Worm (Caenorhabditis elegans) whole organism, mixed stage, embryonic: ENCODE measurements around the gene rps-28.

ENCODE experiments used
- M03D4.4 ChIP-seq: sonication (generic microtip); optimal IDR thresholded peaks from 2 replicates; lab custom pipeline; 2017; ENCODE audit warnings: mild to moderate bottlenecking, missing genetic modification characterization, missing compliant biosample characterization
- bed-3 ChIP-seq: fragments of 200-800 bp; sonication (Bioruptor generic); optimal IDR thresholded peaks from 3 replicates; lab custom pipeline; 2018; ENCODE audit warnings: mild to moderate bottlenecking, missing genetic modification characterization, moderate library complexity, missing compliant biosample characterization
- ceh-39 ChIP-seq: fragments of 150-350 bp; optimal IDR thresholded peaks from 2 replicates; lab custom pipeline; 2014; ENCODE audit warnings: missing biosample characterization, missing genetic modification characterization
- ceh-83 ChIP-seq: fragments of 200-800 bp; sonication (Bioruptor generic); optimal IDR thresholded peaks from 2 replicates; lab custom pipeline; 2018; ENCODE audit warnings: mild to moderate bottlenecking, missing genetic modification characterization, missing compliant biosample characterization
- ces-1 ChIP-seq: fragments of 150-350 bp; optimal IDR thresholded peaks from 2 replicates; lab custom pipeline; 2014; ENCODE audit warnings: missing biosample characterization, missing genetic modification reagents, missing genetic modification characterization
- cnd-1 ChIP-seq: fragments of 200-800 bp; sonication (Bioruptor generic); optimal IDR thresholded peaks from 2 replicates; lab custom pipeline; 2018; ENCODE audit warnings: mild to moderate bottlenecking, missing genetic modification characterization, missing compliant biosample characterization
- drap-1 ChIP-seq: fragments of 200-800 bp; sonication (Bioruptor generic); optimal IDR thresholded peaks from 3 replicates; lab custom pipeline; 2018; ENCODE audit warnings: mild to moderate bottlenecking, missing genetic modification characterization, missing compliant biosample characterization
- elt-1 ChIP-seq: sonication (generic microtip); optimal IDR thresholded peaks from 2 replicates; lab custom pipeline; 2017; ENCODE audit warnings: missing genetic modification characterization, mild to moderate bottlenecking, missing compliant biosample characterization, antibody characterized with exemption, moderate library complexity, borderline replicate concordance; ENCODE audit not compliant: insufficient read depth
- elt-3 ChIP-seq: fragments of 150-350 bp; optimal IDR thresholded peaks from 2 replicates; lab custom pipeline; 2014; ENCODE audit warnings: missing biosample characterization, missing genetic modification characterization
- flh-1 ChIP-seq: fragments of 200-800 bp; sonication (Bioruptor generic); optimal IDR thresholded peaks from 2 replicates; lab custom pipeline; 2018; ENCODE audit warnings: mild to moderate bottlenecking, missing genetic modification characterization, moderate library complexity, missing compliant biosample characterization
- hlh-1 ChIP-seq: fragments of 150-350 bp; optimal IDR thresholded peaks from 2 replicates; lab custom pipeline; 2014; ENCODE audit warnings: missing biosample characterization, missing genetic modification reagents, missing genetic modification characterization
- lin-13 ChIP-seq: fragments of 150-350 bp; optimal IDR thresholded peaks from 2 replicates; lab custom pipeline; 2014; ENCODE audit warnings: missing biosample characterization, missing genetic modification characterization
- lin-32 ChIP-seq: fragments of 200-800 bp; sonication (Bioruptor generic); optimal IDR thresholded peaks from 2 replicates; lab custom pipeline; 2018; ENCODE audit warnings: mild to moderate bottlenecking, missing genetic modification characterization, missing compliant biosample characterization
- lsy-2 ChIP-seq: fragments of 150-350 bp; optimal IDR thresholded peaks from 2 replicates; lab custom pipeline; 2014; ENCODE audit warnings: missing biosample characterization, missing genetic modification characterization
- mab-5 ChIP-seq: fragments of 150-350 bp; optimal IDR thresholded peaks from 2 replicates; lab custom pipeline; 2014; ENCODE audit warnings: missing biosample characterization, missing genetic modification characterization
- mep-1 ChIP-seq: fragments of 150-350 bp; optimal IDR thresholded peaks from 2 replicates; lab custom pipeline; 2017; ENCODE audit warnings: missing biosample characterization, missing genetic modification reagents, missing genetic modification characterization, inconsistent platforms
- mls-2 ChIP-seq: sonication (generic microtip); optimal IDR thresholded peaks from 2 replicates; lab custom pipeline; 2016; ENCODE audit warnings: mild to moderate bottlenecking, missing genetic modification characterization, moderate library complexity, missing compliant biosample characterization
- nhr-12 ChIP-seq: fragments of 150-350 bp; optimal IDR thresholded peaks from 2 replicates; lab custom pipeline; 2014; ENCODE audit warnings: missing biosample characterization, missing genetic modification characterization
- nhr-2 ChIP-seq: fragments of 150-350 bp; optimal IDR thresholded peaks from 2 replicates; lab custom pipeline; 2014; ENCODE audit warnings: missing biosample characterization, missing genetic modification characterization
- nhr-237 ChIP-seq: fragments of 150-350 bp; optimal IDR thresholded peaks from 2 replicates; lab custom pipeline; 2014; ENCODE audit warnings: missing biosample characterization, missing genetic modification characterization
- nhr-28 ChIP-seq: fragments of 150-350 bp; optimal IDR thresholded peaks from 2 replicates; lab custom pipeline; 2014; ENCODE audit warnings: missing biosample characterization, missing genetic modification characterization
- nhr-76 ChIP-seq: sonication (generic microtip); optimal IDR thresholded peaks from 2 replicates; lab custom pipeline; 2017; ENCODE audit warnings: missing biosample characterization, missing genetic modification characterization
- pha-4 ChIP-seq: fragments of 150-350 bp; optimal IDR thresholded peaks from 2 replicates; lab custom pipeline; 2018; ENCODE audit warnings: missing biosample characterization, missing genetic modification reagents, missing genetic modification characterization
- sptf-1 ChIP-seq: sonication (generic microtip); optimal IDR thresholded peaks from 2 replicates; lab custom pipeline; 2017; ENCODE audit warnings: mild to moderate bottlenecking, missing genetic modification characterization, moderate library complexity, missing compliant biosample characterization
- tbx-8 ChIP-seq: fragments of 200-800 bp; sonication (Bioruptor generic); optimal IDR thresholded peaks from 2 replicates; lab custom pipeline; 2018; ENCODE audit warnings: mild to moderate bottlenecking, missing genetic modification characterization, moderate library complexity, missing compliant biosample characterization
- unc-120 ChIP-seq: sonication (generic microtip); optimal IDR thresholded peaks from 2 replicates; lab custom pipeline; 2017; ENCODE audit warnings: missing genetic modification characterization, missing compliant biosample characterization; ENCODE audit not compliant: poor library complexity, severe bottlenecking
- unc-39 ChIP-seq: fragments of 150-350 bp; optimal IDR thresholded peaks from 2 replicates; lab custom pipeline; 2014; ENCODE audit warnings: missing biosample characterization, missing genetic modification characterization
- unc-62 ChIP-seq: fragments of 150-350 bp; optimal IDR thresholded peaks from 2 replicates; lab custom pipeline; 2014; ENCODE audit warnings: missing biosample characterization, missing genetic modification reagents, missing genetic modification characterization
- zip-8 ChIP-seq: fragments of 150-350 bp; optimal IDR thresholded peaks from 2 replicates; lab custom pipeline; 2014; ENCODE audit warnings: missing biosample characterization, missing genetic modification characterization
- ztf-11 ChIP-seq: fragments of 150-350 bp; optimal IDR thresholded peaks from 2 replicates; lab custom pipeline; 2014; ENCODE audit warnings: missing biosample characterization, missing genetic modification characterization

rps-28 gene

DNA sequence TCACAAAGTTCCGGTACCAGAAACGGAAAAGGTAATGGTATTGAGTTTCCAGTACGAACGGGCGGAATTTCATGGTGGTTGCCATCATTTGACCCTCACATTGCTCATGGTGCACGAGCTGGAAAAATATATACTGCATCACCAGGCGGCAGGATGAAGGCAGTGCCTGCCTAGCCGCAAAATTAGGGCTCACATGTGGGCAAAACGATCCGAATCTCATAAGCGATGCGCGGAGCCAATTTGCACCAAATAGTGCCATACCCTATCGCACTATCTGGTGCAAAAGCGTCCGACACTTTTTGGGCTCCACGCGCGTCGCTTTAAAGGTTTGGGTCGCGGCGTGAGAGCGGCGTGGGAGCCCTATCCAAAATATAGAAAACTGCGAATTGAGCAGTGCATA lies 19.7 kb downstream of the rps-28 start:
- TF ChIP-seq pha-4 (tag; lab: Kevin White, UChicago) (no peak), lin-13 (no peak), nhr-237 (tag; lab: Kevin White, UChicago) (no peak), nhr-2 (no peak), zip-8 (no peak), nhr-12 (tag; lab: Kevin White, UChicago) (no peak), lsy-2 (tag; lab: Kevin White, UChicago) (no peak), ztf-11 (no peak), lin-32 (GFP tag; lab: Kevin White, UChicago) (no peak), nhr-28 (tag; lab: Kevin White, UChicago) (no peak), cnd-1 (tag; lab: Kevin White, UChicago) (no peak), mls-2 (tag; lab: Kevin White, UChicago) (no peak), unc-120 (tag; lab: Kevin White, UChicago) (no peak), hlh-1 (tag; lab: Kevin White, UChicago) (no peak), drap-1 (no peak), ceh-83 (GFP tag; lab: Kevin White, UChicago) (no peak)

DNA sequence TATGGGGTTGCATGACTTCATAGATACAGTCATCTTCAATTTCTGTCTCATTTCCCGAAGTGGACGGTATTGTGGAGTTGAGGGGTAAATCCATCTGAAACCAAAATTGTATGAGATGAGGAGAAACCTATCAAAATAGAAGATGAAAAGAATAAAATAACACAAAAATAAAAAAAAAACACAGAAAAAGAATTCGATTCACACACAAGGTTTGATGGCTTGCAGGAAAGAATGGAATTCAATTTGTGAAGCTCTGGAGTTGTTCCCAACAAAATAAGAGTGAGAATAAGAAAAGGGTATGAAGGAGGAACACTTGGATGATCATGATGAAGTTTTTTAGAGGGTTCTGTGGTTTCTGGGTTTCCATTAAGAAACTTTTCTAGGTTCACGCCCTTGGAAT lies 22.6 kb downstream of the rps-28 start, which contains the start of gene Y41D4B.24:
Gene Y41D4B.24 (minus strand): TSS at position 101 of the 400 bp plus-strand sequence.
- TF ChIP-seq ceh-39 (tag; lab: Kevin White, UChicago) (no peak), unc-120 (tag; lab: Kevin White, UChicago) (no peak), unc-39 (tag; lab: Kevin White, UChicago) (no peak), flh-1 (GFP tag; lab: Kevin White, UChicago) (no peak), mab-5 (tag; lab: Kevin White, UChicago) (no peak), cnd-1 (tag; lab: Kevin White, UChicago) (no peak), ztf-11 (no peak), elt-3 (tag; lab: Kevin White, UChicago) (no peak)

DNA sequence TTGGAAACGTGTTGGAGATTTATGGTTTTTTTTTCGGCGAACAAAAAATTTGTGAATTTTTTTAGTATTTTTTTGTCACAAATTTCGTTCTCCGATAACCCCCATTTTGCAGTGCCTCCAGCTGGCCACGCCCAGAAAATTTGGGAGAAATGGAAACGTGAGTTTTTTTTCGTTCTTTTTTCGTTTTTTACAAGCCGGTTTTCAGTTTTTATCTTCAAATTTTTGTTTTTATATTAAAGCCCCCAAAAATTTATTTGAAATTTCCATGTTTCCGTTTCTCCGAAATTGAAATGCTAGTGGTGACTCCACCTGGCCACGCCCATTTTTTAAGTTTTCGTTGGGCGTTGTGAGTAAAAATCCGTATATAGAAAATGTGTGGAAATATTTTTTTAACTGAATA lies 27.7 kb downstream of the rps-28 start:
- TF ChIP-seq drap-1, result no peak
- no peak for TF ChIP-seq unc-120 (tag; lab: Kevin White, UChicago)
- TF ChIP-seq bed-3 (GFP tag; lab: Kevin White, UChicago), result no peak
- peak; percentile 8 for TF ChIP-seq lin-32 (GFP tag; lab: Kevin White, UChicago)
- TF ChIP-seq sptf-1 (tag; lab: Kevin White, UChicago), result peak; percentile 70
- peak; percentile 34 for TF ChIP-seq tbx-8 (GFP tag; lab: Kevin White, UChicago)
- peak; percentile 6 for TF ChIP-seq M03D4.4 (tag; lab: Kevin White, UChicago)
- TF ChIP-seq cnd-1 (tag; lab: Kevin White, UChicago), result peak; percentile 18

DNA sequence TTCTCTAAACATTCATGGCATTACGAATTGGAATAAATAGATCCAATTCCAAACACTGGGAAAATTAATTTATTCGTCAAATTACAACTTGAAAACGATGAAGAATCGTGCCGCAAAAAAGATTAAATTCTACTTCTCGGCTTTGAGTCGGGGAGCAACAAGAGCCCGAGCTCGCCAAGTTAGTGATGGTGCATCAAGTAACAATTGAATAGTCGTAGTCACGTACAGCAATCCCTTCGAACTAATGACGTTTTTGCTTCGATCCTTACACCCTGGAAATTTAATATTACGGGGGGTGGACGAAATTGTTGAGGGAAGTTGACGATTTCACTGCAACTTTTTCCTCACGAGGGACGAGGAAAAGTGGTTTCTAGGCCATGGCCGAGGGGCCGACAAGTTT lies 32.2 kb downstream of the rps-28 start:
- peak; percentile 63 for TF ChIP-seq ces-1 (GFP tag; lab: Kevin White, UChicago)
- TF ChIP-seq flh-1 (GFP tag; lab: Kevin White, UChicago), result no peak
- no peak for TF ChIP-seq nhr-237 (tag; lab: Kevin White, UChicago)
- TF ChIP-seq, all 35 proteins: peak for 1

DNA sequence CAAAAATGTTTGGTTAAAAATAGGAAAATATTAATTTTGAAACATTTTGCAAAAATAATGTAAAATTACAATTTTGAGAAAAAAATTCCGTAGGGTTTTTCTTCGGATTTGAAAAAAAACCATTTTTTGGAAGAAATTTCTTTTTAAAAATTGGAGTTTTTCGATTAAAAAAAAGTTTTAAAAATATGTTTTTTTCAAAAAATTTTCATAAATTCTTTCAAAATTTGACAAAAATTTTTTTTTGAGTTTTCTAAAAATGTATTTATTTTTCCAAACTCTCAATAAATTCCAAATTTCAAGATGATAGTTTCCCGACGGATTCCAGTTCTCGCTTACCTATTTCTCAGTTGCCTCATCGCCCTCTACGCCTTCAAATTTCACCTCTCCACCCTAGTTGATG lies 40.1 kb downstream of the rps-28 start, which contains the start of gene bus-2:
Gene bus-2 (plus strand): TSS at position 301 of the 400 bp plus-strand sequence.
- TF ChIP-seq ceh-39 (tag; lab: Kevin White, UChicago) (no peak), cnd-1 (tag; lab: Kevin White, UChicago) (no peak), nhr-237 (tag; lab: Kevin White, UChicago) (no peak), elt-1 (tag; lab: Kevin White, UChicago) (no peak), lin-13 (no peak), mab-5 (tag; lab: Kevin White, UChicago) (no peak), mep-1 (tag; lab: Kevin White, UChicago) (no peak), unc-62 (GFP tag; lab: Kevin White, UChicago) (no peak), nhr-28 (tag; lab: Kevin White, UChicago) (no peak), zip-8 (no peak), pha-4 (tag; lab: Kevin White, UChicago) (no peak)

DNA sequence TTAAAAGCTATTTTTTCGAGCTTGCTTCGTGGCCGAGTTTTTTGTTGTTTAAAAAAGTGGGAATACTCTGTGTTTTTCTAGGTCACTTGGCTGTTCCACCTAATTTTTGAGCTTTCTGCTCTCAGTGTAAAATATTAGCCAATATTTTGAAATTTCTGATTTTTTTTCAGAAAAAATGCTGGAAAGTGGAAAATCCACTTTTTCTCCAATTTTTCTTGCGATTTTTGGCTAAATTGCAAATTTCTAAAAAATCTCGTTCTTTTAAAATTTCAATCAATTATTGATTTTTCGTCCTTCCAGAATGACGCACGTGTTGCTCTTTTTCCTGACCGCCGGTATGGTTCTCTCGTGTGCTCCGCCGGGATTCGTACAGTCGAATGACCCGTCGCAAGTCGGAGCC lies 47.5 kb downstream of the rps-28 start, which contains the start of gene K08D12.4:
Gene K08D12.4 (plus strand): TSS at position 301 of the 400 bp plus-strand sequence.
- no peak for TF ChIP-seq elt-3 (tag; lab: Kevin White, UChicago)
- TF ChIP-seq lin-32 (GFP tag; lab: Kevin White, UChicago), result no peak
- no peak for TF ChIP-seq nhr-12 (tag; lab: Kevin White, UChicago)
- no peak for TF ChIP-seq lin-13
- no peak for TF ChIP-seq nhr-237 (tag; lab: Kevin White, UChicago)
- TF ChIP-seq cnd-1 (tag; lab: Kevin White, UChicago), result no peak
- TF ChIP-seq unc-39 (tag; lab: Kevin White, UChicago), result no peak
- TF ChIP-seq lsy-2 (tag; lab: Kevin White, UChicago), result no peak
- no peak for TF ChIP-seq nhr-76 (tag; lab: Kevin White, UChicago)
- no peak for TF ChIP-seq zip-8
- TF ChIP-seq bed-3 (GFP tag; lab: Kevin White, UChicago), result no peak
- TF ChIP-seq M03D4.4 (tag; lab: Kevin White, UChicago), result no peak
- no peak for TF ChIP-seq ceh-39 (tag; lab: Kevin White, UChicago)
